Fruit fly (Drosophila melanogaster) whole organism, wandering third instar larva: Measurements from ENCODE around the gene CG10561.

Experiments used
- br ChIP-seq: fragments of 200-800 bp; sonication (Bioruptor generic); optimal IDR thresholded peaks from 2 replicates; lab custom pipeline; 2016; ENCODE audit warnings: missing biosample characterization, missing genetic modification characterization
- brk ChIP-seq: fragments of 200-800 bp; sonication (Bioruptor generic); optimal IDR thresholded peaks from 2 replicates; lab custom pipeline; 2016; ENCODE audit warnings: missing biosample characterization, mild to moderate bottlenecking, missing genetic modification characterization
- h ChIP-seq: fragments of 200-800 bp; sonication (Bioruptor generic); optimal IDR thresholded peaks from 3 replicates; lab custom pipeline; 2016; ENCODE audit warnings: missing biosample characterization, mild to moderate bottlenecking, missing genetic modification characterization
- lola ChIP-seq: fragments of >200 bp; optimal IDR thresholded peaks from 2 replicates; lab custom pipeline; 2017; ENCODE audit warnings: missing biosample characterization, missing genetic modification characterization
- psq ChIP-seq: fragments of 200-800 bp; sonication (Bioruptor generic); optimal IDR thresholded peaks from 3 replicates; lab custom pipeline; 2017; ENCODE audit warnings: missing biosample characterization, mild to moderate bottlenecking, missing genetic modification characterization, moderate library complexity
- tai ChIP-seq: sonication (Bioruptor generic); optimal IDR thresholded peaks from 2 replicates; lab custom pipeline; 2016; ENCODE audit warnings: missing biosample characterization, missing genetic modification characterization
- usp ChIP-seq: fragments of >200 bp; optimal IDR thresholded peaks from 2 replicates; lab custom pipeline; 2017; ENCODE audit warnings: missing biosample characterization, missing genetic modification characterization

dm6 chr2L:19140984-19141262 lies 26.7 kb downstream of the CG10561 start:
- no peak for TF ChIP-seq brk (GFP tag; lab: Kevin White, UChicago)
- TF ChIP-seq usp (GFP tag; lab: Kevin White, UChicago): no peak
- TF ChIP-seq lola (GFP tag; lab: Kevin White, UChicago): no peak
- TF ChIP-seq br (GFP tag; lab: Kevin White, UChicago): peak; percentile 36
- TF ChIP-seq tai (GFP tag; lab: Kevin White, UChicago): no peak
- TF ChIP-seq h: peak; percentile 61
- TF ChIP-seq psq (GFP tag; lab: Kevin White, UChicago): no peak
